Fruit fly (Drosophila melanogaster) whole organism, prepupa: Measurements from ENCODE around the gene Ssk.
A peak's percentile ranks its signal among the peaks of the same experiment; 100 is the strongest.

Experiments
- CG32006 ChIP-seq: fragments of 200-800 bp; sonication (Bioruptor generic); optimal IDR thresholded peaks from 3 replicates; lab custom pipeline; 2017; ENCODE audit warnings: missing biosample characterization, mild to moderate bottlenecking, missing genetic modification characterization
- CG34406 ChIP-seq: fragments of 200-800 bp; sonication (Bioruptor generic); optimal IDR thresholded peaks from 3 replicates; lab custom pipeline; 2016; ENCODE audit warnings: missing biosample characterization, missing genetic modification characterization
- CG6163 ChIP-seq: fragments of 200-800 bp; sonication (Bioruptor generic); IDR thresholded peaks from 3 replicates; pipeline ENCODE4 v1.3.6; 2022; ENCODE audit warnings: missing biosample characterization, missing genetic modification characterization
- Eip75B ChIP-seq: fragments of 200-800 bp; sonication (Bioruptor generic); optimal IDR thresholded peaks from 3 replicates; lab custom pipeline; 2016; ENCODE audit warnings: missing biosample characterization, missing genetic modification characterization
- Gug ChIP-seq: fragments of 200-800 bp; sonication (Bioruptor generic); IDR thresholded peaks from 2 replicates; pipeline ENCODE4 v1.3.6; 2022; ENCODE audit warnings: missing biosample characterization, missing genetic modification characterization
- Hr4 ChIP-seq: fragments of 200-800 bp; sonication (Bioruptor generic); optimal IDR thresholded peaks from 3 replicates; lab custom pipeline; 2016; ENCODE audit warnings: missing biosample characterization, missing genetic modification characterization
- Met ChIP-seq: fragments of 200-800 bp; sonication (Bioruptor generic); optimal IDR thresholded peaks from 3 replicates; lab custom pipeline; 2016; ENCODE audit warnings: missing biosample characterization, missing genetic modification characterization
- Sox14 ChIP-seq: fragments of 200-800 bp; sonication (Bioruptor generic); optimal IDR thresholded peaks from 3 replicates; lab custom pipeline; 2016; ENCODE audit warnings: missing biosample characterization, missing genetic modification characterization
- Sox15 ChIP-seq: fragments of 200-800 bp; sonication (Bioruptor generic); optimal IDR thresholded peaks from 3 replicates; lab custom pipeline; 2016; ENCODE audit warnings: missing biosample characterization, missing genetic modification characterization
- achi ChIP-seq: fragments of 200-800 bp; sonication (Bioruptor generic); optimal IDR thresholded peaks from 3 replicates; lab custom pipeline; 2016; ENCODE audit warnings: missing biosample characterization, missing genetic modification characterization
- dsx ChIP-seq: fragments of 200-800 bp; optimal IDR thresholded peaks from 3 replicates; lab custom pipeline; 2019; ENCODE audit warnings: missing biosample characterization, mild to moderate bottlenecking, missing genetic modification characterization, moderate library complexity; ENCODE audit not compliant: poor library complexity, severe bottlenecking
- fd59A ChIP-seq: fragments of 200-800 bp; sonication (Bioruptor generic); optimal IDR thresholded peaks from 2 replicates; lab custom pipeline; 2017; ENCODE audit warnings: missing biosample characterization, mild to moderate bottlenecking, missing genetic modification characterization, missing genetic modification reagents

DNA sequence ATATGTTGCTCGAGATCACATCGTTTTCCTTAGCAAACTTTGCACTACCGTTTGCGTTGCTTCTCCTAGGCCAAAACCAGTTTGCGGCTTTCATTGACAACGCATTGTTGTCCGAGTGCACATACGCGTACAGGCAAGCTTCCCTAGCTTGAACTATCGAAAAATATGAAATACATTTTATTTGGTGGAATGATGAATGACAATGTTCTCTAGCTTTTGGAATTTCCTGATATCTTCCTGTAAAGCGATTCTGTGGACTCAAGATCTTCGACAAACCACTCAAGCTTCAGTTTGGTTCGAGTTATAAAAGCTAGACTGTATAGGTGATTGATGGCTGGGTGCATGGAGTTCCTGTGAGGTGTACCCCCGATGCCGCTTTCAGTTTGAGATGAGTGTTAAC lies 7.6 kb downstream of the Ssk start:
- TF ChIP-seq Eip75B (GFP tag; lab: Kevin White, UChicago), result peak; percentile 87
- TF ChIP-seq CG6163 (GFP tag; lab: Robert Waterston, UW), result peak; percentile 92
- peak; percentile 83 for TF ChIP-seq Sox14
- peak; percentile 85 for TF ChIP-seq achi
- peak; percentile 74 for TF ChIP-seq Gug (GFP tag; lab: Robert Waterston, UW)
- peak; percentile 54 for TF ChIP-seq Sox15
- TF ChIP-seq Met (GFP tag; lab: Kevin White, UChicago), result no peak
- TF ChIP-seq CG34406 (GFP tag; lab: Kevin White, UChicago), result peak; percentile 57
- TF ChIP-seq fd59A, result peak; percentile 79
- peak; percentile 87 for TF ChIP-seq dsx (GFP tag; lab: Kevin White, UChicago)
- TF ChIP-seq Hr4 (GFP tag; lab: Kevin White, UChicago), result peak; percentile 92
- peak; percentile 93 for TF ChIP-seq CG32006 (GFP tag; lab: Kevin White, UChicago)
